Worm (Caenorhabditis elegans): ENCODE data around the gene aat-4.

ce11 chrIV:6298253-6298652, 22.7 kb upstream of the aat-4 start, which contains the start of gene srv-27:
- TF ChIP-seq dao-5 (tag; optimal IDR thresholded peaks at IDR 0.05): no peak
- TF ChIP-seq W03F9.2 (tag; optimal IDR thresholded peaks at IDR 0.05): no peak

All from whole organism, L4/young adult.